Worm (Caenorhabditis elegans) whole organism, mixed stage, embryonic: Measurements from ENCODE around the gene F13B12.4.

Experiments
- M03D4.4 ChIP-seq: sonication (generic microtip); optimal IDR thresholded peaks from 2 replicates; lab custom pipeline; 2017; ENCODE audit warnings: mild to moderate bottlenecking, missing genetic modification characterization, missing compliant biosample characterization
- bed-3 ChIP-seq: fragments of 200-800 bp; sonication (Bioruptor generic); optimal IDR thresholded peaks from 3 replicates; lab custom pipeline; 2018; ENCODE audit warnings: mild to moderate bottlenecking, missing genetic modification characterization, moderate library complexity, missing compliant biosample characterization
- blmp-1 ChIP-seq: fragments of 150-350 bp; optimal IDR thresholded peaks from 2 replicates; lab custom pipeline; 2014; ENCODE audit warnings: missing biosample characterization, missing genetic modification characterization
- ceh-43 ChIP-seq: fragments of 200-800 bp; sonication (Bioruptor generic); optimal IDR thresholded peaks from 2 replicates; lab custom pipeline; 2018; ENCODE audit warnings: mild to moderate bottlenecking, missing genetic modification characterization, moderate library complexity, missing compliant biosample characterization
- ceh-83 ChIP-seq: fragments of 200-800 bp; sonication (Bioruptor generic); optimal IDR thresholded peaks from 2 replicates; lab custom pipeline; 2018; ENCODE audit warnings: mild to moderate bottlenecking, missing genetic modification characterization, missing compliant biosample characterization
- ces-1 ChIP-seq: fragments of 150-350 bp; optimal IDR thresholded peaks from 2 replicates; lab custom pipeline; 2014; ENCODE audit warnings: missing biosample characterization, missing genetic modification reagents, missing genetic modification characterization
- cnd-1 ChIP-seq: fragments of 200-800 bp; sonication (Bioruptor generic); optimal IDR thresholded peaks from 2 replicates; lab custom pipeline; 2018; ENCODE audit warnings: mild to moderate bottlenecking, missing genetic modification characterization, missing compliant biosample characterization
- drap-1 ChIP-seq: fragments of 200-800 bp; sonication (Bioruptor generic); optimal IDR thresholded peaks from 3 replicates; lab custom pipeline; 2018; ENCODE audit warnings: mild to moderate bottlenecking, missing genetic modification characterization, missing compliant biosample characterization
- elt-1 ChIP-seq: sonication (generic microtip); optimal IDR thresholded peaks from 2 replicates; lab custom pipeline; 2017; ENCODE audit warnings: missing genetic modification characterization, mild to moderate bottlenecking, missing compliant biosample characterization, antibody characterized with exemption, moderate library complexity, borderline replicate concordance; ENCODE audit not compliant: insufficient read depth
- elt-3 ChIP-seq: fragments of 150-350 bp; optimal IDR thresholded peaks from 2 replicates; lab custom pipeline; 2014; ENCODE audit warnings: missing biosample characterization, missing genetic modification characterization
- flh-1 ChIP-seq: fragments of 200-800 bp; sonication (Bioruptor generic); optimal IDR thresholded peaks from 2 replicates; lab custom pipeline; 2018; ENCODE audit warnings: mild to moderate bottlenecking, missing genetic modification characterization, moderate library complexity, missing compliant biosample characterization
- ham-2 ChIP-seq: fragments of 200-800 bp; sonication (Bioruptor generic); optimal IDR thresholded peaks from 2 replicates; lab custom pipeline; 2018; ENCODE audit warnings: mild to moderate bottlenecking, missing genetic modification characterization, missing compliant biosample characterization
- hlh-1 ChIP-seq: fragments of 150-350 bp; optimal IDR thresholded peaks from 2 replicates; lab custom pipeline; 2014; ENCODE audit warnings: missing biosample characterization, missing genetic modification reagents, missing genetic modification characterization
- lin-13 ChIP-seq: fragments of 150-350 bp; optimal IDR thresholded peaks from 2 replicates; lab custom pipeline; 2014; ENCODE audit warnings: missing biosample characterization, missing genetic modification characterization
- lin-32 ChIP-seq: fragments of 200-800 bp; sonication (Bioruptor generic); optimal IDR thresholded peaks from 2 replicates; lab custom pipeline; 2018; ENCODE audit warnings: mild to moderate bottlenecking, missing genetic modification characterization, missing compliant biosample characterization
- lsy-2 ChIP-seq: fragments of 150-350 bp; optimal IDR thresholded peaks from 2 replicates; lab custom pipeline; 2014; ENCODE audit warnings: missing biosample characterization, missing genetic modification characterization
- mab-5 ChIP-seq: fragments of 150-350 bp; optimal IDR thresholded peaks from 2 replicates; lab custom pipeline; 2014; ENCODE audit warnings: missing biosample characterization, missing genetic modification characterization
- mep-1 ChIP-seq: fragments of 150-350 bp; optimal IDR thresholded peaks from 2 replicates; lab custom pipeline; 2017; ENCODE audit warnings: missing biosample characterization, missing genetic modification reagents, missing genetic modification characterization, inconsistent platforms
- mls-2 ChIP-seq: sonication (generic microtip); optimal IDR thresholded peaks from 2 replicates; lab custom pipeline; 2016; ENCODE audit warnings: mild to moderate bottlenecking, missing genetic modification characterization, moderate library complexity, missing compliant biosample characterization
- nhr-12 ChIP-seq: fragments of 150-350 bp; optimal IDR thresholded peaks from 2 replicates; lab custom pipeline; 2014; ENCODE audit warnings: missing biosample characterization, missing genetic modification characterization
- nhr-2 ChIP-seq: fragments of 150-350 bp; optimal IDR thresholded peaks from 2 replicates; lab custom pipeline; 2014; ENCODE audit warnings: missing biosample characterization, missing genetic modification characterization
- nhr-237 ChIP-seq: fragments of 150-350 bp; optimal IDR thresholded peaks from 2 replicates; lab custom pipeline; 2014; ENCODE audit warnings: missing biosample characterization, missing genetic modification characterization
- nhr-28 ChIP-seq: fragments of 150-350 bp; optimal IDR thresholded peaks from 2 replicates; lab custom pipeline; 2014; ENCODE audit warnings: missing biosample characterization, missing genetic modification characterization
- nhr-76 ChIP-seq: sonication (generic microtip); optimal IDR thresholded peaks from 2 replicates; lab custom pipeline; 2017; ENCODE audit warnings: missing biosample characterization, missing genetic modification characterization
- pha-4 ChIP-seq: fragments of 150-350 bp; optimal IDR thresholded peaks from 2 replicates; lab custom pipeline; 2018; ENCODE audit warnings: missing biosample characterization, missing genetic modification reagents, missing genetic modification characterization
- sem-2 ChIP-seq: fragments of 200-800 bp; sonication (Bioruptor generic); optimal IDR thresholded peaks from 2 replicates; lab custom pipeline; 2018; ENCODE audit warnings: mild to moderate bottlenecking, missing genetic modification characterization, missing compliant biosample characterization
- snpc-4 ChIP-seq: fragments of 150-350 bp; optimal IDR thresholded peaks from 2 replicates; lab custom pipeline; 2014; ENCODE audit warnings: missing biosample characterization, missing genetic modification characterization
- sptf-1 ChIP-seq: sonication (generic microtip); optimal IDR thresholded peaks from 2 replicates; lab custom pipeline; 2017; ENCODE audit warnings: mild to moderate bottlenecking, missing genetic modification characterization, moderate library complexity, missing compliant biosample characterization
- tbx-8 ChIP-seq: fragments of 200-800 bp; sonication (Bioruptor generic); optimal IDR thresholded peaks from 2 replicates; lab custom pipeline; 2018; ENCODE audit warnings: mild to moderate bottlenecking, missing genetic modification characterization, moderate library complexity, missing compliant biosample characterization
- unc-120 ChIP-seq: sonication (generic microtip); optimal IDR thresholded peaks from 2 replicates; lab custom pipeline; 2017; ENCODE audit warnings: missing genetic modification characterization, missing compliant biosample characterization; ENCODE audit not compliant: poor library complexity, severe bottlenecking
- unc-62 ChIP-seq: fragments of 150-350 bp; optimal IDR thresholded peaks from 2 replicates; lab custom pipeline; 2014; ENCODE audit warnings: missing biosample characterization, missing genetic modification reagents, missing genetic modification characterization
- zip-8 ChIP-seq: fragments of 150-350 bp; optimal IDR thresholded peaks from 2 replicates; lab custom pipeline; 2014; ENCODE audit warnings: missing biosample characterization, missing genetic modification characterization
- ztf-11 ChIP-seq: fragments of 150-350 bp; optimal IDR thresholded peaks from 2 replicates; lab custom pipeline; 2014; ENCODE audit warnings: missing biosample characterization, missing genetic modification characterization

F13B12.4 gene

ce11 chrIV:10421256-10421655 is 28.4 kb downstream of the F13B12.4 start:
- TF ChIP-seq lin-32 (GFP tag; lab: Kevin White, UChicago) (peak; percentile 57), elt-3 (tag; lab: Kevin White, UChicago) (no peak), pha-4 (peak; percentile 61), cnd-1 (tag; lab: Kevin White, UChicago) (peak; percentile 35), nhr-237 (no peak), ces-1 (GFP tag; lab: Kevin White, UChicago) (no peak), zip-8 (no peak), ztf-11 (tag; lab: Kevin White, UChicago) (no peak), bed-3 (GFP tag; lab: Kevin White, UChicago) (no peak), ham-2 (GFP tag; lab: Kevin White, UChicago) (peak; percentile 2), nhr-28 (no peak), sem-2 (GFP tag; lab: Kevin White, UChicago) (no peak)

DNA sequence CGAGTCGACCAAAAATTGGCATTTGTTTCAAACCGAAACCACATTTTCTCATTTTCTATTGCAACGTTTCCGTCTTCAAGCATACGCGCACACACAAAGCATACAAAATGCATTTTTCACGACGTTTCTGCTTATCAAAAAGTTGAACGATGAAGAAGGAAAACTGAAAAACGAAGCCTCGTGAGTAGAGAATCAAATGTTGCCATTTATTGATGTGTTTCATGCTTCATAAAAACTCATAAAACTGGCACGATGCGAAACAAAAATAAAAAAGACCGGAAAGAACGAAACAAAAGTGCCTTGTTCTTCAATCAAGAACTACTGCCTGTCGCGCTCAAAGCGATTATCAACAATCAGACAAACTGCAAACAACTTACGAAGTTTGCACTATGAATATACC is 29.3 kb downstream of the F13B12.4 start:
- no peak for TF ChIP-seq ztf-11 (tag; lab: Kevin White, UChicago)
- TF ChIP-seq pha-4: no peak
- no peak for TF ChIP-seq snpc-4 (tag; lab: Kevin White, UChicago)
- no peak for TF ChIP-seq elt-3 (tag; lab: Kevin White, UChicago)
- no peak for TF ChIP-seq ham-2 (GFP tag; lab: Kevin White, UChicago)
- TF ChIP-seq sptf-1 (tag; lab: Kevin White, UChicago): no peak
- no peak for TF ChIP-seq unc-62 (GFP tag; lab: Kevin White, UChicago)
- no peak for TF ChIP-seq nhr-76 (tag; lab: Kevin White, UChicago)
- TF ChIP-seq drap-1 (GFP tag; lab: Kevin White, UChicago): no peak
- TF ChIP-seq hlh-1: no peak
- TF ChIP-seq lsy-2 (tag; lab: Kevin White, UChicago): no peak
- TF ChIP-seq zip-8: no peak
- TF ChIP-seq unc-120: no peak
- TF ChIP-seq sem-2 (GFP tag; lab: Kevin White, UChicago): no peak
- no peak for TF ChIP-seq mab-5 (tag; lab: Kevin White, UChicago)
- TF ChIP-seq nhr-2 (tag; lab: Kevin White, UChicago): no peak
- TF ChIP-seq M03D4.4 (tag; lab: Kevin White, UChicago): no peak
- TF ChIP-seq ceh-43 (GFP tag; lab: Kevin White, UChicago): no peak
- TF ChIP-seq nhr-12 (tag; lab: Kevin White, UChicago): no peak

DNA sequence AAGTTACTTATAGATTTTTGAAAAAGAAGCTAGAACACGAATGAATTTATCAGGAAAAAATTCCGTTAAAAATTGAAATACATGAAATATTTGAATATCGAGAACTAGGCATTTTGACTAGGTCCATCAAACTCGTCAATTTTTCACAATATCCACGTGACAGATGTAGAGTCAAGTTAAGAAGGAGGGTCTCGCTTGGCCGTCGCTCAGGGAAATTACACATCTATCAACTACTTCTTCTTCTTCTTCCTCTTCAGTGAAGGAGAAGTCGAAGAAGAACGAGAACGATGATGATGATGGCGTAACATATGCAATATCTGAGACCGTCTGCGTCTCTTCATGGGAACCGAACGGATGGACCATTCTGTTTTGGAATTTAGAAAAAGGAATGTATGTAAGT is 29.8 kb downstream of the F13B12.4 start:
- TF ChIP-seq unc-62 (GFP tag; lab: Kevin White, UChicago) (peak; percentile 75), hlh-1 (peak; percentile 38), tbx-8 (no peak), unc-120 (peak; percentile 30)

ce11 chrIV:10417781-10418180 is 31.9 kb downstream of the F13B12.4 start, which contains the start of gene F13B12.6:
TSS of gene F13B12.6 (minus strand) at chrIV:10417881.
- TF ChIP-seq bed-3 (GFP tag; lab: Kevin White, UChicago) (no peak), mls-2 (tag; lab: Kevin White, UChicago) (no peak), snpc-4 (tag; lab: Kevin White, UChicago) (no peak), sptf-1 (tag; lab: Kevin White, UChicago) (no peak), ceh-83 (GFP tag; lab: Kevin White, UChicago) (no peak), cnd-1 (tag; lab: Kevin White, UChicago) (no peak), pha-4 (no peak), lin-13 (tag; lab: Kevin White, UChicago) (no peak), blmp-1 (tag; lab: Kevin White, UChicago) (no peak), ztf-11 (tag; lab: Kevin White, UChicago) (no peak), M03D4.4 (tag; lab: Kevin White, UChicago) (no peak), nhr-12 (tag; lab: Kevin White, UChicago) (no peak), tbx-8 (no peak), lin-32 (GFP tag; lab: Kevin White, UChicago) (no peak), mab-5 (tag; lab: Kevin White, UChicago) (no peak)

- TF ChIP-seq lsy-2 (tag; lab: Kevin White, UChicago): no peak
- no peak for TF ChIP-seq snpc-4 (tag; lab: Kevin White, UChicago)
- TF ChIP-seq flh-1 (GFP tag; lab: Kevin White, UChicago): no peak
- no peak for TF ChIP-seq tbx-8
- TF ChIP-seq nhr-28: no peak
- TF ChIP-seq sem-2 (GFP tag; lab: Kevin White, UChicago): no peak
- TF ChIP-seq ces-1 (GFP tag; lab: Kevin White, UChicago): no peak
- no peak for TF ChIP-seq zip-8
- no peak for TF ChIP-seq bed-3 (GFP tag; lab: Kevin White, UChicago)
- TF ChIP-seq ceh-83 (GFP tag; lab: Kevin White, UChicago): no peak
- TF ChIP-seq unc-62 (GFP tag; lab: Kevin White, UChicago): no peak
- TF ChIP-seq M03D4.4 (tag; lab: Kevin White, UChicago): no peak
- no peak for TF ChIP-seq nhr-76 (tag; lab: Kevin White, UChicago)
- TF ChIP-seq mep-1 (tag; lab: Kevin White, UChicago): no peak
- no peak for TF ChIP-seq nhr-12 (tag; lab: Kevin White, UChicago)
- no peak for TF ChIP-seq elt-1 (tag; lab: Kevin White, UChicago)
- TF ChIP-seq, all 35 proteins: peak for 0
Measured at ce11 chrIV:10413828-10414227, 35.9 kb downstream of the F13B12.4 start, which contains the start of gene R10H10.7. TSS of gene R10H10.7 (minus strand) at chrIV:10413928.
